Fruit fly (Drosophila melanogaster) S2 (cell line): Measurements from ENCODE around the gene CG15879.

Experiments used
- CG8478 ChIP-seq: fragments of >200 bp; optimal IDR thresholded peaks from 2 replicates; lab custom pipeline; 2018
- CTCF ChIP-seq, 2 experiments: fragments of >200 bp; optimal IDR thresholded peaks; 2 replicates each; lab custom pipeline; 2018

DNA sequence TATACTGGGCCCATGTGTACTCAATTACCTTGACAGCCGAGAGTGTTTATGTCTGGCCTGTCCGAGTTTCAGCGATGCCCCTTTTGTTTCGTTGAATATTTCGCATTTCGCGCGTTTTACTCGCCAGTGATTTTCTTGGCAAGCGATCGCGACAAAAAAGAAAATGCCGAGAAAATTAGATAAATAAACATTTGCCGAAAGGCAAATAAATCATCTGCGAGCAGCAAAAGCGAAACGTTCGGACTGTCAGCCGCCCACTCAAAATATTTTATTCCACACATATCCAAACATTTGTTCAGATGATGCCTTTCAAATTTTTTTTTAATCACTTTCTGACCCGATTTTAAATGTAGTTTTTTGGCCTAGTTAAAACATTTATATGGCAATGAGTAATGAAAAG lies 47.2 kb downstream of the CG15879 start:
- TF ChIP-seq CG8478 (no peak), CTCF (optimal IDR thresholded peaks at IDR 0.05; lab: Kevin White, UChicago) (no peak)
